Worm (Caenorhabditis elegans) whole organism, L2 larva: ENCODE data around the gene pct-1.

ENCODE experiments used
- C34F6.9 ChIP-seq: fragments of 150-350 bp; optimal IDR thresholded peaks from 2 replicates; lab custom pipeline; 2014; ENCODE audit warnings: missing biosample characterization, missing genetic modification characterization
- F13H6.1 ChIP-seq: sonication (generic microtip); optimal IDR thresholded peaks from 2 replicates; lab custom pipeline; 2016; ENCODE audit warnings: missing genetic modification characterization, missing compliant biosample characterization
- R02D3.7 ChIP-seq: fragments of 150-350 bp; optimal IDR thresholded peaks from 2 replicates; lab custom pipeline; 2014; ENCODE audit warnings: missing biosample characterization, missing genetic modification characterization
- Y55F3AM.14 ChIP-seq: fragments of 200-800 bp; sonication (Bioruptor generic); optimal IDR thresholded peaks from 2 replicates; lab custom pipeline; 2018; ENCODE audit warnings: mild to moderate bottlenecking, missing genetic modification characterization, missing compliant biosample characterization
- ZK546.5 ChIP-seq: sonication (generic microtip); optimal IDR thresholded peaks from 2 replicates; lab custom pipeline; 2017; ENCODE audit warnings: missing biosample characterization, missing genetic modification characterization
- ama-1 ChIP-seq: fragments of 150-350 bp; optimal IDR thresholded peaks from 2 replicates; lab custom pipeline; 2018; ENCODE audit warnings: inconsistent platforms
- blmp-1 ChIP-seq: sonication (generic microtip); optimal IDR thresholded peaks from 2 replicates; lab custom pipeline; 2017; ENCODE audit warnings: missing genetic modification characterization, mild to moderate bottlenecking, missing compliant biosample characterization, antibody characterized with exemption, moderate library complexity; ENCODE audit not compliant: insufficient read depth
- crh-2 ChIP-seq: sonication (generic microtip); optimal IDR thresholded peaks from 2 replicates; lab custom pipeline; 2017; ENCODE audit warnings: missing biosample characterization, missing genetic modification characterization
- elt-1 ChIP-seq: fragments of 150-350 bp; optimal IDR thresholded peaks from 2 replicates; lab custom pipeline; 2014; ENCODE audit warnings: missing biosample characterization, missing genetic modification characterization
- elt-3 ChIP-seq: sonication (generic microtip); optimal IDR thresholded peaks from 2 replicates; lab custom pipeline; 2017; ENCODE audit warnings: missing biosample characterization, missing genetic modification characterization
- fos-1 ChIP-seq: fragments of 150-350 bp; optimal IDR thresholded peaks from 2 replicates; lab custom pipeline; 2014; ENCODE audit warnings: missing biosample characterization, missing genetic modification characterization
- gmeb-1 ChIP-seq: fragments of 150-350 bp; optimal IDR thresholded peaks from 2 replicates; lab custom pipeline; 2014; ENCODE audit warnings: missing biosample characterization, missing genetic modification characterization
- mab-5 ChIP-seq: fragments of 150-350 bp; optimal IDR thresholded peaks from 2 replicates; lab custom pipeline; 2014; ENCODE audit warnings: missing biosample characterization, missing genetic modification characterization
- mbf-1 ChIP-seq: sonication (generic microtip); optimal IDR thresholded peaks from 2 replicates; lab custom pipeline; 2017; ENCODE audit warnings: missing biosample characterization, missing genetic modification characterization
- mdl-1 ChIP-seq, 2 experiments: fragments of 150-350 bp in 1 of 2; sonication (generic microtip) in 1 of 2; optimal IDR thresholded peaks; 2 replicates each; lab custom pipeline; 2017; ENCODE audit warnings: missing biosample characterization in 2 of 2, missing genetic modification characterization in 2 of 2
- nhr-12 ChIP-seq: fragments of 150-350 bp; optimal IDR thresholded peaks from 2 replicates; lab custom pipeline; 2014; ENCODE audit warnings: missing biosample characterization, missing genetic modification characterization
- nhr-129 ChIP-seq: fragments of 150-350 bp; optimal IDR thresholded peaks from 2 replicates; lab custom pipeline; 2014; ENCODE audit warnings: missing biosample characterization, missing genetic modification characterization
- nhr-23 ChIP-seq: fragments of 150-350 bp; optimal IDR thresholded peaks from 2 replicates; lab custom pipeline; 2014; ENCODE audit warnings: missing biosample characterization, missing genetic modification reagents, missing genetic modification characterization
- nhr-237 ChIP-seq: fragments of 150-350 bp; optimal IDR thresholded peaks from 2 replicates; lab custom pipeline; 2014; ENCODE audit warnings: missing biosample characterization, missing genetic modification characterization
- nhr-25 ChIP-seq: fragments of 150-350 bp; sonication (generic microtip); optimal IDR thresholded peaks from 3 replicates; lab custom pipeline; 2014; ENCODE audit warnings: missing biosample characterization, missing genetic modification characterization
- nhr-6 ChIP-seq: fragments of 150-350 bp; optimal IDR thresholded peaks from 2 replicates; lab custom pipeline; 2014; ENCODE audit warnings: missing biosample characterization, missing genetic modification characterization
- sem-4 ChIP-seq: fragments of 150-350 bp; optimal IDR thresholded peaks from 2 replicates; lab custom pipeline; 2014; ENCODE audit warnings: missing biosample characterization, missing genetic modification reagents, missing genetic modification characterization
- skn-1 ChIP-seq: sonication (generic microtip); optimal IDR thresholded peaks from 2 replicates; lab custom pipeline; 2017; ENCODE audit warnings: missing biosample characterization, missing genetic modification characterization
- sma-3 ChIP-seq: sonication (generic microtip); optimal IDR thresholded peaks from 2 replicates; lab custom pipeline; 2016; ENCODE audit warnings: missing genetic modification reagents, missing genetic modification characterization, missing compliant biosample characterization
- sma-9 ChIP-seq, 2 experiments: fragments of 150-350 bp in 1 of 2; sonication (generic microtip) in 1 of 2; optimal IDR thresholded peaks; 2 replicates each; lab custom pipeline; 2014 to 2016; ENCODE audit warnings: missing genetic modification characterization in 2 of 2, mild to moderate bottlenecking in 1 of 2, missing biosample characterization in 1 of 2, missing compliant biosample characterization in 1 of 2, missing genetic modification reagents in 1 of 2, moderate library complexity in 1 of 2
- snpc-4 ChIP-seq: fragments of 150-350 bp; optimal IDR thresholded peaks from 2 replicates; lab custom pipeline; 2014; ENCODE audit warnings: missing biosample characterization, missing genetic modification characterization
- unc-39 ChIP-seq: fragments of 150-350 bp; optimal IDR thresholded peaks from 2 replicates; lab custom pipeline; 2014; ENCODE audit warnings: missing biosample characterization, missing genetic modification characterization
- unc-62 ChIP-seq: fragments of 150-350 bp; optimal IDR thresholded peaks from 2 replicates; lab custom pipeline; 2014; ENCODE audit warnings: missing biosample characterization, missing genetic modification reagents, missing genetic modification characterization
- zag-1 ChIP-seq: fragments of 150-350 bp; optimal IDR thresholded peaks from 2 replicates; lab custom pipeline; 2014; ENCODE audit warnings: missing biosample characterization, missing genetic modification characterization
- ztf-4 ChIP-seq: fragments of 150-350 bp; optimal IDR thresholded peaks from 2 replicates; lab custom pipeline; 2014; ENCODE audit warnings: missing biosample characterization, missing genetic modification characterization

The pct-1 gene

DNA sequence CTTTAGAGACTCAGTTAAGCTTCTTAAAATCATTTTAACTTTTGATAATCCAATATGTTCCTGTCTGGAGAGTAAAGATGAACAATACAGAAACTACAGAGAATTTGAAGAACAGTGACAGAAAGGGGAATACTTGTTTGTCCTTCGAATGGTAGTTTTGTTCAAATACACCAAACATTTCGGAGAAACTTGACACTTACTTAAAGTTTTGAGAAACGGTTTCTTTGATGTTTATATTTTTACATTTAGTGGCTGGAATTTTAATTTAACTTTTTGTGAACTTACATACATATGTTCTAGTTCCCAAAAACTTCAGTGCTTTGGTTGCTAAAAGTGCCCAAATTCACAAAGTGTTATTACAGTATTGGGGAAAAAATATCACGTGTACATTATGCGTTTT, 19.1 kb upstream of the pct-1 start, which contains the start of gene B0218.5:
B0218.5 (minus strand) TSS at position 101 of the 400 bp plus-strand sequence.
- no peak for TF ChIP-seq sma-9 (GFP tag; optimal IDR thresholded peaks at IDR 0.05; lab: Kevin White, UChicago)
- TF ChIP-seq sma-9 (tag; optimal IDR thresholded peaks at IDR 0.05; lab: Kevin White, UChicago) = no peak
- TF ChIP-seq skn-1 (tag; lab: Kevin White, UChicago) = no peak
- no peak for TF ChIP-seq sma-3
- TF ChIP-seq unc-39 = no peak
- no peak for TF ChIP-seq nhr-6 (tag; lab: Kevin White, UChicago)
- no peak for TF ChIP-seq unc-62 (GFP tag; lab: Kevin White, UChicago)
- no peak for TF ChIP-seq mbf-1 (tag; lab: Kevin White, UChicago)
- TF ChIP-seq ama-1 (lab: Kevin White, UChicago) = no peak
- TF ChIP-seq nhr-129 (tag; lab: Kevin White, UChicago) = no peak
- no peak for TF ChIP-seq R02D3.7 (tag; lab: Kevin White, UChicago)

DNA sequence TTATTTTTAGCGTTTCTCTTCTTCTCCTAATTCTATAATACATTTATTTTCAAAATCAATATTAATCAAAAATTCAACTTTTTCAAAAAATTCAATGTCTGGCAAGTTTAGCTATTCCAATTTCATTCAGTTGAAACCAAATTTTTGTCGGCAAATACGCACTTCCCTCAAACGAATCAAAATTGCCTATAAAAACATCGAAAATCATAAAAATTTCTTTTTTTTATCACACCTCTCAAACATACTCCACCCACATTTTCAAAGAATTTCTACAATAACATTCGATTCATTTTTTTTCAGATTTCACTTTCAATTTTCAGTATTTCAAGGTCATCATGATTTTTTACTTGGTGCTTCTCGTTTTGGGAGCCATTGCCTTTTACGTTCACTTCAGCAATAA, 17.2 kb upstream of the pct-1 start, which contains the start of gene faah-1:
faah-1 (plus strand) TSS at position 301 of the 400 bp plus-strand sequence.
- no peak for TF ChIP-seq R02D3.7 (tag; lab: Kevin White, UChicago)
- TF ChIP-seq sem-4 (tag; lab: Kevin White, UChicago) = no peak
- TF ChIP-seq blmp-1 = no peak
- no peak for TF ChIP-seq zag-1
- no peak for TF ChIP-seq ztf-4
- no peak for TF ChIP-seq elt-1 (tag; lab: Kevin White, UChicago)
- no peak for TF ChIP-seq fos-1 (tag; lab: Kevin White, UChicago)
- TF ChIP-seq nhr-6 (tag; lab: Kevin White, UChicago) = no peak
- no peak for TF ChIP-seq Y55F3AM.14 (GFP tag; lab: Kevin White, UChicago)
- TF ChIP-seq ZK546.5 = no peak
- TF ChIP-seq nhr-12 = no peak
- TF ChIP-seq nhr-25 = no peak
- TF ChIP-seq mab-5 = no peak

DNA sequence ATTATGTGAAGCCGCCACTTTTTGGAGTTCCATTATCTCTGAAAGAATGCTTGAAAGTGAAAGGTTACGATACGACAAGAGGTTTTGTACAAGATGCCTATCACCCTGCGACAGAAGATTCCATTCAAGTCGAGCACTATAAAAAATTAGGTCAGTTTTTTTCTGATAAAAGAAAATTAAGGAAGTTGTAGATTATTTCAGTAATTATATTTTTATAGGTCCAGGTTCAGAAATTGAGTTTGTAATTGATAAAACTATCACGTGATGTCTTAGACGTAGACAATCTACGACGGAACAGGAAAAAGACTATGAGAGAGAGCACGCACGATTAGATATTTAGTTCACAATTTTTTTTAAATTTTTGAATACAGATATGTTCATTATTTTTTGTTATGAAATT, 16.3 kb upstream of the pct-1 start:
- TF ChIP-seq snpc-4 (tag; lab: Kevin White, UChicago) = no peak
- TF ChIP-seq fos-1 (tag; lab: Kevin White, UChicago) = peak; percentile 1

DNA sequence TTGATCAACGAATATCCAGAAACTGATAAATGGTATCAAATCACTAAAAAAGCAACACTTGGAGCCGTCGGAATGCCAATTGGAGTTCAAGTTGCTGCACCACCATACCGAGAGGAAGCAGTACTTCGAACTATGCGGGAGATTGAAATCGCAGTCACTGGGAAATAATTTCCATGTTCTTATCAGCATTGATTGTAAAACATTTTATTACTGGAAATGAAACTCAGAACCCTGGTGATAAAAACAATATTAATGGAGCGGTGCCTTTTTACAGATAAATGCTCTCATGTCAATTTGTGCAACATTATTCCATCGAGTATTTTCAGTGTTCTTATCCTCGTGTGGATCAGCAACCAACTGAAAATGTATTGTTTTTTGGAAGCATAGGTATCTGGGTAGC, 14.5 kb upstream of the pct-1 start:
- TF ChIP-seq crh-2 (tag; lab: Kevin White, UChicago) (no peak), nhr-237 (tag; lab: Kevin White, UChicago) (no peak), mdl-1 (tag; optimal IDR thresholded peaks at IDR 0.05; lab: Kevin White, UChicago) (no peak), ztf-4 (no peak), fos-1 (tag; lab: Kevin White, UChicago) (peak; percentile 52), ZK546.5 (no peak), elt-3 (tag; lab: Kevin White, UChicago) (no peak), blmp-1 (no peak)
- TF ChIP-seq, all 48 proteins: peak for 1

DNA sequence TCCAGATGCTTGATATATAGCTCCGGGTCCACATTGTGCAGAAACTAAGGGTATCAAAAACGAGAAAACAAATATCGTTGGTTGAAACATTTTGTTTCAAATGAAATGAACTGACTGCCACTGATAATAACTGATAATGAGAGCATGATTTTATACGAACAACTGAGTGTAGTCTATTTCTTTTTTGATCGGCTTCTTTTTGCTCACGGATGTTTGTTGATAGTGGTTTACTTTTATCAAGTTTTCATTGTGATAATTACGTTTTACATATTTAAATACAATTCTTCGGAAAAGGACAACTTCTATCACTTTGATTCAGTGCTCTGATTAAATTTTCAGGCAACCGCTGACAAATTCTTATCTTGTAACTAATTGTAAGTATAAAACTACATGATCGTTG, 12.6 kb upstream of the pct-1 start, which contains the start of gene clec-51:
clec-51 (minus strand) TSS at position 114 of the 400 bp plus-strand sequence.
- TF ChIP-seq nhr-25 (no peak), skn-1 (tag; lab: Kevin White, UChicago) (peak; percentile 2), mdl-1 (tag; optimal IDR thresholded peaks at IDR 0.05; lab: Kevin White, UChicago) (no peak), fos-1 (tag; lab: Kevin White, UChicago) (peak; percentile 63), sma-9 (GFP tag; optimal IDR thresholded peaks at IDR 0.05; lab: Kevin White, UChicago) (peak; percentile 26), sma-9 (tag; optimal IDR thresholded peaks at IDR 0.05; lab: Kevin White, UChicago) (no peak)
- TF ChIP-seq, all 48 proteins: peak for 3

DNA sequence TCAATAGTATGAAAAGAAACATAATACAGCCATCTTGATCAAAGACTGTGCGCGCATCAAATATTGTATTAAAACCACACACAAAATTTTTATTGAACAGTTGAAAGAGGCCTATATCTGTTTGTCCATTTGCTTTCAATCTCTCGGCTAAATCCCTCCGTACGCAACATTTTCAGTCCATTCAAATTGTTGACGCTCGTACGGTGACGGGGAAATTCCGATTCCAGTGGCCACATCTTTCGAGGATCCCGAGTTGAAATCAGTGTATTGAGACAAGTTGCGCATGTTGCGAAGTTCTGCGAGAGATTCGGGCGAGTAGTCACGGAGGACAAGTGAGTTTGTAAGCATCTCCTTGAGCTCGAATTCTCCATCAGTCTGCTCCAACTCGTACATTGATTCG, 11.8 kb upstream of the pct-1 start:
- TF ChIP-seq sma-3 (no peak), nhr-23 (tag; lab: Kevin White, UChicago) (no peak), nhr-237 (tag; lab: Kevin White, UChicago) (no peak), blmp-1 (no peak), crh-2 (tag; lab: Kevin White, UChicago) (no peak), mdl-1 (tag; optimal IDR thresholded peaks at IDR 0.05; lab: Kevin White, UChicago) (no peak), gmeb-1 (tag; lab: Kevin White, UChicago) (no peak), unc-39 (no peak), F13H6.1 (tag; lab: Kevin White, UChicago) (no peak), nhr-25 (no peak), C34F6.9 (tag; lab: Kevin White, UChicago) (no peak)
